Fruit fly (Drosophila melanogaster): ENCODE measurements around the gene ex.

Gene ex

dm6 chr2L:429680-430484 is 1.1 kb upstream of the ex start (continued):
- TF ChIP-seq CG6765 (GFP tag; optimal IDR thresholded peaks at IDR 0.05), result no peak
- peak; percentile 39 for TF ChIP-seq Usf (GFP tag; optimal IDR thresholded peaks at IDR 0.05)
- TF ChIP-seq cg (GFP tag; optimal IDR thresholded peaks at IDR 0.05), result no peak
- TF ChIP-seq onecut (GFP tag; IDR thresholded peaks at IDR 0.05), result 0 out of 2 replicates have a peak, but pooled peaks have one; percentile 6
- TF ChIP-seq CG33557 (GFP tag; optimal IDR thresholded peaks at IDR 0.05), result peak; percentile 49
- peak; percentile 40 for TF ChIP-seq gro (GFP tag; optimal IDR thresholded peaks at IDR 0.05)
- TF ChIP-seq Kr (GFP tag; optimal IDR thresholded peaks at IDR 0.05), result no peak
- no peak for TF ChIP-seq CG2129 (GFP tag; IDR thresholded peaks at IDR 0.05; ENCODE audit: partially characterized antibody)
- peak; percentile 20 for TF ChIP-seq CG13775 (GFP tag; optimal IDR thresholded peaks at IDR 0.05)
- no peak for TF ChIP-seq CG9797 (GFP tag; optimal IDR thresholded peaks at IDR 0.05)
- TF ChIP-seq CG12071 (GFP tag; optimal IDR thresholded peaks at IDR 0.05), result no peak
- TF ChIP-seq Antp (GFP tag; optimal IDR thresholded peaks at IDR 0.05), result peak; percentile 55
- no peak for TF ChIP-seq CG30020 (tag; optimal IDR thresholded peaks at IDR 0.05)
- TF ChIP-seq Dek (tag; optimal IDR thresholded peaks at IDR 0.05), result no peak
- no peak for TF ChIP-seq fru (optimal IDR thresholded peaks at IDR 0.05)
- no peak for TF ChIP-seq CG8359 (GFP tag; optimal IDR thresholded peaks at IDR 0.05; ENCODE audit: borderline replicate concordance)
- TF ChIP-seq CG14050 (GFP tag; IDR thresholded peaks at IDR 0.05), result no peak
- 0 out of 2 replicates have a peak, but pooled peaks have one; percentile 12 for TF ChIP-seq MBD-R2 (GFP tag; IDR thresholded peaks at IDR 0.05)
- no peak for TF ChIP-seq CG17385 (GFP tag; optimal IDR thresholded peaks at IDR 0.05)
- no peak for TF ChIP-seq Neu2 (GFP tag; optimal IDR thresholded peaks at IDR 0.05; ENCODE audit: borderline replicate concordance)
- TF ChIP-seq Nf-YC (tag; optimal IDR thresholded peaks at IDR 0.05), result no peak
- no peak for TF ChIP-seq MESR4 (GFP tag; optimal IDR thresholded peaks at IDR 0.05)
- peak; percentile 41 for TF ChIP-seq CG9609 (GFP tag; optimal IDR thresholded peaks at IDR 0.05)
- no peak for TF ChIP-seq CG7963 (GFP tag; IDR thresholded peaks at IDR 0.05; ENCODE audit: partially characterized antibody)
- no peak for TF ChIP-seq CG4707 (GFP tag; optimal IDR thresholded peaks at IDR 0.05)
- TF ChIP-seq Eip74EF (GFP tag; optimal IDR thresholded peaks at IDR 0.05), result no peak
- TF ChIP-seq Fer2 (tag; optimal IDR thresholded peaks at IDR 0.05), result no peak
- peak; percentile 23 for TF ChIP-seq CG4820 (GFP tag; optimal IDR thresholded peaks at IDR 0.05)
- no peak for TF ChIP-seq amos (GFP tag; IDR thresholded peaks at IDR 0.05; ENCODE audit: partially characterized antibody)
- no peak for TF ChIP-seq CG10462 (GFP tag; optimal IDR thresholded peaks at IDR 0.05)
- no peak for TF ChIP-seq danr (GFP tag; IDR thresholded peaks at IDR 0.05)
- TF ChIP-seq CG15073 (GFP tag; optimal IDR thresholded peaks at IDR 0.05), result no peak
- TF ChIP-seq BEAF-32 (GFP tag; optimal IDR thresholded peaks at IDR 0.05), result no peak
- TF ChIP-seq prd (optimal IDR thresholded peaks at IDR 0.05), result no peak
- peak; percentile 64; the same call in 2 of the 3 replicates for TF ChIP-seq prd (GFP tag; IDR thresholded peaks at IDR 0.05)
- TF ChIP-seq bigmax (GFP tag; optimal IDR thresholded peaks at IDR 0.05), result no peak
- no peak for TF ChIP-seq CG43689 (GFP tag; IDR thresholded peaks at IDR 0.05)
- TF ChIP-seq CG4617 (GFP tag; optimal IDR thresholded peaks at IDR 0.05; ENCODE audit: borderline replicate concordance), result no peak
- no peak for TF ChIP-seq fd64A (GFP tag; optimal IDR thresholded peaks at IDR 0.05)
- peak; percentile 59; the same call in 1 of the 3 replicates for TF ChIP-seq ken (GFP tag; IDR thresholded peaks at IDR 0.05)
- TF ChIP-seq Fer3 (tag; optimal IDR thresholded peaks at IDR 0.05), result peak; percentile 10
- TF ChIP-seq grau (tag; optimal IDR thresholded peaks at IDR 0.05), result peak; percentile 44
- TF ChIP-seq salm (tag; optimal IDR thresholded peaks at IDR 0.05), result no peak
- peak; percentile 18 for TF ChIP-seq Atf3 (GFP tag; optimal IDR thresholded peaks at IDR 0.05)
- no peak for TF ChIP-seq pfk (GFP tag; optimal IDR thresholded peaks at IDR 0.05)
- no peak for TF ChIP-seq CG1024 (GFP tag; IDR thresholded peaks at IDR 0.05)
- no peak for TF ChIP-seq CG6175 (GFP tag; IDR thresholded peaks at IDR 0.05)
- peak; percentile 39 for TF ChIP-seq Meics (GFP tag; optimal IDR thresholded peaks at IDR 0.05)
- TF ChIP-seq PHDP (tag; optimal IDR thresholded peaks at IDR 0.05), result peak; percentile 29
